Worm (Caenorhabditis elegans): ENCODE data around the gene F13B6.1.

Gene F13B6.1

ce11 chrIV:7456225-7456624, at the start of gene F13B6.1:
Gene F13B6.1 (plus strand): TSS chrIV:7456525.
- TF ChIP-seq egl-27 (tag; optimal IDR thresholded peaks at IDR 0.05) = no peak
- no peak for TF ChIP-seq gmeb-1 (tag; optimal IDR thresholded peaks at IDR 0.05)
- no peak for TF ChIP-seq crh-2 (tag; optimal IDR thresholded peaks at IDR 0.05)
- no peak for TF ChIP-seq lsy-2 (tag; optimal IDR thresholded peaks at IDR 0.05)
- no peak for TF ChIP-seq nhr-129 (tag; optimal IDR thresholded peaks at IDR 0.05)
- no peak for TF ChIP-seq skn-1 (tag; optimal IDR thresholded peaks at IDR 0.05)
- TF ChIP-seq blmp-1 (tag; optimal IDR thresholded peaks at IDR 0.05; ENCODE audit: insufficient read depth) = no peak
- TF ChIP-seq elt-1 (tag; optimal IDR thresholded peaks at IDR 0.05) = no peak
- TF ChIP-seq unc-39 (tag; optimal IDR thresholded peaks at IDR 0.05) = no peak
- no peak for TF ChIP-seq sma-3 (GFP tag; optimal IDR thresholded peaks at IDR 0.05)
- no peak for TF ChIP-seq ceh-16 (tag; optimal IDR thresholded peaks at IDR 0.05)
- TF ChIP-seq aly-2 (tag; optimal IDR thresholded peaks at IDR 0.05) = no peak
- no peak for TF ChIP-seq alr-1 (tag; optimal IDR thresholded peaks at IDR 0.05)
- TF ChIP-seq nhr-21 (tag; optimal IDR thresholded peaks at IDR 0.05) = no peak
- TF ChIP-seq F13H6.1 (tag; optimal IDR thresholded peaks at IDR 0.05) = no peak
- TF ChIP-seq lin-11 (tag; optimal IDR thresholded peaks at IDR 0.05) = no peak
- no peak for TF ChIP-seq nhr-25 (tag; optimal IDR thresholded peaks at IDR 0.05)

- TF ChIP-seq ceh-16 (tag; optimal IDR thresholded peaks at IDR 0.05) (no peak), ama-1 (optimal IDR thresholded peaks at IDR 0.05) (no peak), crh-2 (tag; optimal IDR thresholded peaks at IDR 0.05) (no peak)
These were observed 49.6 kb upstream of the F13B6.1 start for ce11 chrIV:7406690-7407089.

ce11 chrIV:7407301-7407700, 49.0 kb upstream of the F13B6.1 start:
- no peak for TF ChIP-seq nhr-11 (tag; optimal IDR thresholded peaks at IDR 0.05)
- TF ChIP-seq crh-2 (tag; optimal IDR thresholded peaks at IDR 0.05) = no peak
- no peak for TF ChIP-seq skn-1 (tag; optimal IDR thresholded peaks at IDR 0.05)
- TF ChIP-seq lin-13 (GFP tag; optimal IDR thresholded peaks at IDR 0.05) = no peak
- no peak for TF ChIP-seq gmeb-1 (tag; optimal IDR thresholded peaks at IDR 0.05)
- TF ChIP-seq nhr-25 (tag; optimal IDR thresholded peaks at IDR 0.05) = no peak
- no peak for TF ChIP-seq unc-55 (GFP tag; optimal IDR thresholded peaks at IDR 0.05)
- no peak for TF ChIP-seq mdl-1 (tag; optimal IDR thresholded peaks at IDR 0.05)
- no peak for TF ChIP-seq fos-1 (tag; optimal IDR thresholded peaks at IDR 0.05)
- no peak for TF ChIP-seq nhr-129 (tag; optimal IDR thresholded peaks at IDR 0.05)

ce11 chrIV:7413573-7413972, 42.8 kb upstream of the F13B6.1 start:
- no peak for TF ChIP-seq fos-1 (tag; optimal IDR thresholded peaks at IDR 0.05)
- no peak for TF ChIP-seq Y55F3AM.14 (GFP tag; optimal IDR thresholded peaks at IDR 0.05)
- TF ChIP-seq F13H6.1 (tag; optimal IDR thresholded peaks at IDR 0.05) = no peak
- TF ChIP-seq elt-3 (tag; optimal IDR thresholded peaks at IDR 0.05) = no peak
- no peak for TF ChIP-seq R02D3.7 (tag; optimal IDR thresholded peaks at IDR 0.05)
- no peak for TF ChIP-seq nhr-12 (tag; optimal IDR thresholded peaks at IDR 0.05)
- no peak for TF ChIP-seq ceh-82 (tag; optimal IDR thresholded peaks at IDR 0.05)
- TF ChIP-seq blmp-1 (tag; optimal IDR thresholded peaks at IDR 0.05; ENCODE audit: insufficient read depth) = no peak

- TF ChIP-seq fos-1 (tag; optimal IDR thresholded peaks at IDR 0.05) (no peak), unc-55 (GFP tag; optimal IDR thresholded peaks at IDR 0.05) (peak; percentile 48)
These were observed 42.2 kb upstream of the F13B6.1 start for ce11 chrIV:7414163-7414562.

ce11 chrIV:7418818-7419217, 37.5 kb upstream of the F13B6.1 start, which contains the start of gene B0496.6:
Gene B0496.6 (plus strand): TSS chrIV:7419118.
- no peak for TF ChIP-seq egl-27 (tag; optimal IDR thresholded peaks at IDR 0.05)
- TF ChIP-seq ceh-82 (tag; optimal IDR thresholded peaks at IDR 0.05) = no peak
- no peak for TF ChIP-seq nhr-11 (tag; optimal IDR thresholded peaks at IDR 0.05)
- no peak for TF ChIP-seq mbf-1 (tag; optimal IDR thresholded peaks at IDR 0.05)
- no peak for TF ChIP-seq fos-1 (tag; optimal IDR thresholded peaks at IDR 0.05)
- TF ChIP-seq gmeb-1 (tag; optimal IDR thresholded peaks at IDR 0.05) = no peak
- TF ChIP-seq lin-13 (GFP tag; optimal IDR thresholded peaks at IDR 0.05) = no peak
- TF ChIP-seq blmp-1 (tag; optimal IDR thresholded peaks at IDR 0.05; ENCODE audit: insufficient read depth) = no peak

- no peak for TF ChIP-seq lin-39 (tag; optimal IDR thresholded peaks at IDR 0.05)
These were observed 35.4 kb upstream of the F13B6.1 start, which contains the start of gene srtx-1 for ce11 chrIV:7420913-7421312. Gene srtx-1 (plus strand): TSS chrIV:7421213.

Data from whole organism, L2 larva.